Worm (Caenorhabditis elegans): Measurements from ENCODE around the gene her-1.

- TF ChIP-seq unc-130 (GFP tag; optimal IDR thresholded peaks at IDR 0.05), result no peak
- no peak for TF ChIP-seq unc-39 (tag; optimal IDR thresholded peaks at IDR 0.05)
- no peak for TF ChIP-seq ceh-20 (GFP tag; IDR thresholded peaks at IDR 0.05)
- no peak for TF ChIP-seq ceh-82 (tag; optimal IDR thresholded peaks at IDR 0.05)
- TF ChIP-seq unc-62 (GFP tag; optimal IDR thresholded peaks at IDR 0.05 in 1 of 2), result no peak
- TF ChIP-seq unc-62 (tag; optimal IDR thresholded peaks at IDR 0.05), result no peak
- no peak for TF ChIP-seq ztf-11 (tag; optimal IDR thresholded peaks at IDR 0.05)
- no peak for TF ChIP-seq F37D6.2 (tag; optimal IDR thresholded peaks at IDR 0.05)
These were observed 11.3 kb upstream of the her-1 start, which contains the start of gene ZK287.4 for ce11 chrV:9685559-9685958.
